Worm (Caenorhabditis elegans) whole organism, mixed stage, embryonic: ENCODE results near the gene msp-36.

Source experiments
- mls-2 ChIP-seq: sonication (generic microtip); optimal IDR thresholded peaks from 2 replicates; lab custom pipeline; 2016; ENCODE audit warnings: mild to moderate bottlenecking, missing genetic modification characterization, moderate library complexity, missing compliant biosample characterization
- nhr-28 ChIP-seq: fragments of 150-350 bp; optimal IDR thresholded peaks from 2 replicates; lab custom pipeline; 2014; ENCODE audit warnings: missing biosample characterization, missing genetic modification characterization
- tbx-8 ChIP-seq: fragments of 200-800 bp; sonication (Bioruptor generic); optimal IDR thresholded peaks from 2 replicates; lab custom pipeline; 2018; ENCODE audit warnings: mild to moderate bottlenecking, missing genetic modification characterization, moderate library complexity, missing compliant biosample characterization

ce11 chrIV:10051088-10051487 is 44.1 kb upstream of the msp-36 start, which contains the start of gene T04B2.8:
- TF ChIP-seq nhr-28 (tag; lab: Kevin White, UChicago) (no peak), mls-2 (tag; lab: Kevin White, UChicago) (no peak), tbx-8 (GFP tag; lab: Kevin White, UChicago) (no peak)
